Worm (Caenorhabditis elegans) whole organism, L1 larva: ENCODE results near the gene T03E6.8.

ENCODE experiments used
- alr-1 ChIP-seq: fragments of 200-800 bp; sonication (Bioruptor generic); optimal IDR thresholded peaks from 2 replicates; lab custom pipeline; 2018; ENCODE audit warnings: borderline replicate concordance, mild to moderate bottlenecking, missing genetic modification characterization, missing compliant biosample characterization
- ceh-63 ChIP-seq: fragments of 200-800 bp; sonication (Bioruptor generic); optimal IDR thresholded peaks from 2 replicates; lab custom pipeline; 2018; ENCODE audit warnings: mild to moderate bottlenecking, missing genetic modification characterization, missing compliant biosample characterization
- efl-1 ChIP-seq, 4 experiments: fragments of 150-350 bp; optimal IDR thresholded peaks in 3 of 4; peaks in 1 of 4; 1 replicate in 1 of 4; 2 replicates in 3 of 4; lab custom pipeline; 2014; ENCODE audit warnings: missing biosample characterization in 2 of 4, missing genetic modification characterization in 2 of 4, missing genetic modification reagents in 2 of 4
- egl-27 ChIP-seq, 2 experiments: fragments of 150-350 bp in 1 of 2; sonication (generic microtip); optimal IDR thresholded peaks; 3 replicates each; lab custom pipeline; 2017 to 2018; ENCODE audit warnings: missing biosample characterization in 2 of 2, missing genetic modification characterization in 2 of 2, missing genetic modification reagents in 2 of 2
- elt-2 ChIP-seq: sonication (generic microtip); optimal IDR thresholded peaks from 2 replicates; lab custom pipeline; 2016; ENCODE audit warnings: missing genetic modification characterization, mild to moderate bottlenecking, inconsistent platforms, missing compliant biosample characterization, missing genetic modification reagents
- elt-3 ChIP-seq, 6 experiments: fragments of 150-350 bp in 1 of 6; sonication (generic microtip); optimal IDR thresholded peaks; 2 replicates each; lab custom pipeline; 2017 to 2018; ENCODE audit warnings: missing biosample characterization in 6 of 6, missing genetic modification characterization in 6 of 6, inconsistent platforms in 1 of 6
- lir-3 ChIP-seq: sonication (generic microtip); optimal IDR thresholded peaks from 2 replicates; lab custom pipeline; 2016; ENCODE audit warnings: mild to moderate bottlenecking, missing genetic modification characterization, moderate library complexity, missing compliant biosample characterization; ENCODE audit not compliant: poor library complexity
- nhr-76 ChIP-seq: sonication (generic microtip); optimal IDR thresholded peaks from 2 replicates; lab custom pipeline; 2017; ENCODE audit warnings: missing biosample characterization, missing genetic modification characterization
- nhr-84 ChIP-seq: sonication (generic microtip); optimal IDR thresholded peaks from 2 replicates; lab custom pipeline; 2017; ENCODE audit warnings: missing biosample characterization, missing genetic modification characterization
- rnt-1 ChIP-seq: sonication (generic microtip); optimal IDR thresholded peaks from 2 replicates; lab custom pipeline; 2016; ENCODE audit warnings: mild to moderate bottlenecking, missing genetic modification characterization, moderate library complexity, missing compliant biosample characterization
- unc-130 ChIP-seq: fragments of 150-350 bp; optimal IDR thresholded peaks from 2 replicates; lab custom pipeline; 2017; ENCODE audit warnings: missing biosample characterization, missing genetic modification characterization, inconsistent platforms
- unc-62 ChIP-seq: fragments of 150-350 bp; optimal IDR thresholded peaks from 2 replicates; lab custom pipeline; 2014; ENCODE audit warnings: missing biosample characterization, missing genetic modification reagents, missing genetic modification characterization
- ztf-11 ChIP-seq, 2 experiments: sonication (generic microtip); optimal IDR thresholded peaks; 2 replicates each; lab custom pipeline; 2016 to 2017; ENCODE audit warnings: missing genetic modification characterization in 2 of 2, missing biosample characterization in 1 of 2, missing compliant biosample characterization in 1 of 2
- ztf-4 ChIP-seq: fragments of 150-350 bp; optimal IDR thresholded peaks from 2 replicates; lab custom pipeline; 2014; ENCODE audit warnings: missing biosample characterization, missing genetic modification characterization

DNA sequence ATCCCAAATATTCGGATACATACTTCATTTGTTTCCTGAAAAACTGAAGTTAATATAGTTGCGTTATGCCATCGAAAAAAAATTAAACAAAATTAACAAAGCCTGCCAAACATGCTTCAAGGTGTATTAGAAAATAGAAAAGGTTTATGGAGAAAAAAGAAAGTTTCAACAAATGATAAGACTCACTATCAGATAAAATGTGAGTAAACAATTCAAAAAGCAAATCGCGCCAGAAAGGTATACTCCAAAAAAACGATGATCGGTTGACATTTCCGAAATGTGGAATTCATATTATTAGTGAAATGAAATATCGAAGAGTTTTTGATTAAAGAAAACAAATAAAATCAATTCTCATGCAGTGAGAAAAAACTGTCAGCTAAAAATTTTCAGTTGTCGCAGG, 17.9 kb upstream of the T03E6.8 start, which contains the start of gene Y70C5A.3:
- TF ChIP-seq egl-27 (tag; optimal IDR thresholded peaks at IDR 0.05; lab: Kevin White, UChicago) (no peak), nhr-76 (tag; lab: Kevin White, UChicago) (no peak), rnt-1 (tag; lab: Kevin White, UChicago) (no peak), elt-2 (tag; lab: Kevin White, UChicago) (peak; percentile 1), unc-62 (GFP tag; lab: Kevin White, UChicago) (no peak), ceh-63 (GFP tag; lab: Kevin White, UChicago) (no peak), ztf-4 (tag; lab: Kevin White, UChicago) (no peak), nhr-84 (tag; lab: Kevin White, UChicago) (no peak), ztf-11 (tag; optimal IDR thresholded peaks at IDR 0.05; lab: Kevin White, UChicago) (no peak), unc-130 (tag; lab: Kevin White, UChicago) (no peak), alr-1 (tag; lab: Kevin White, UChicago) (no peak), efl-1 (optimal IDR thresholded peaks at IDR 0.05; lab: Kevin White, UChicago) (no peak), efl-1 (GFP tag; optimal IDR thresholded peaks at IDR 0.05 in 1 of 2; lab: Kevin White, UChicago) (no peak), lir-3 (tag; lab: Kevin White, UChicago) (no peak), elt-3 (tag; optimal IDR thresholded peaks at IDR 0.05; lab: Kevin White, UChicago) (no peak)
